Worm (Caenorhabditis elegans): ENCODE measurements around the gene JC8.7.

JC8.7 gene

ce11 chrIV:13231393-13231792 lies 15.7 kb upstream of the JC8.7 start:
- TF ChIP-seq sea-2 (GFP tag; IDR thresholded peaks at IDR 0.05) = no peak

ce11 chrIV:13236485-13236884 lies 10.6 kb upstream of the JC8.7 start, which contains the start of gene pwp-1:
pwp-1 (minus strand) TSS chrIV:13236585.
- TF ChIP-seq sea-2 (GFP tag; IDR thresholded peaks at IDR 0.05) (no peak), Y79H2A.3 (GFP tag; conservative IDR thresholded peaks at IDR 0.05) (no peak), somi-1 (GFP tag; optimal IDR thresholded peaks at IDR 0.05) (no peak), rpc-1 (optimal IDR thresholded peaks at IDR 0.05) (no peak), rpc-1 (tag; optimal IDR thresholded peaks at IDR 0.05) (no peak), hmg-1.2 (GFP tag; IDR thresholded peaks at IDR 0.05) (no peak), nhr-179 (tag; optimal IDR thresholded peaks at IDR 0.05) (no peak), hrde-1 (tag; optimal IDR thresholded peaks at IDR 0.05; ENCODE audit: borderline replicate concordance) (no peak), gei-17 (GFP tag; optimal IDR thresholded peaks at IDR 0.05) (no peak), rec-8 (tag; optimal IDR thresholded peaks at IDR 0.05) (no peak), ztf-18 (tag; optimal IDR thresholded peaks at IDR 0.05) (no peak), ceh-79 (tag; optimal IDR thresholded peaks at IDR 0.05) (no peak)

ce11 chrIV:13238943-13239861 lies 7.9 kb upstream of the JC8.7 start, which contains the start of gene tag-115:
tag-115 (minus strand) TSS chrIV:13239414.
- TF ChIP-seq egl-44 (GFP tag; IDR thresholded peaks at IDR 0.05) (no peak), rpc-1 (optimal IDR thresholded peaks at IDR 0.05) (no peak), rpc-1 (tag; optimal IDR thresholded peaks at IDR 0.05) (peak; percentile 62), lin-26 (GFP tag; IDR thresholded peaks at IDR 0.05) (peak; percentile 85), madf-3 (GFP tag; IDR thresholded peaks at IDR 0.05) (peak; percentile 70), lin-35 (GFP tag; optimal IDR thresholded peaks at IDR 0.05) (peak in 1 of 3 experiments; percentile 79), B0336.3 (GFP tag; IDR thresholded peaks at IDR 0.05) (peak; percentile 83), lir-1 (GFP tag; conservative IDR thresholded peaks at IDR 0.05) (no peak), die-1 (tag; optimal IDR thresholded peaks at IDR 0.05) (peak; percentile 63), aptf-2 (GFP tag; conservative IDR thresholded peaks at IDR 0.05) (no peak), lsl-1 (GFP tag; optimal IDR thresholded peaks at IDR 0.05) (peak; percentile 66), attf-6 (GFP tag; IDR thresholded peaks at IDR 0.05) (peak; percentile 91), snpc-1.3 (tag; optimal IDR thresholded peaks at IDR 0.05; ENCODE audit: insufficient read depth) (peak; percentile 94), hrde-1 (tag; optimal IDR thresholded peaks at IDR 0.05; ENCODE audit: borderline replicate concordance) (peak; percentile 98), tlf-1 (GFP tag; optimal IDR thresholded peaks at IDR 0.05) (peak; percentile 72), rcor-1 (GFP tag; IDR thresholded peaks at IDR 0.05) (peak; percentile 50), Y53G8AR.9 (GFP tag; conservative IDR thresholded peaks at IDR 0.05) (peak; percentile 53; the same call in 1 of the 2 replicates), nhr-90 (tag; optimal IDR thresholded peaks at IDR 0.05) (peak; percentile 1), F10E7.11 (tag; optimal IDR thresholded peaks at IDR 0.05) (peak; percentile 19), ceh-58 (GFP tag; IDR thresholded peaks at IDR 0.05) (peak; percentile 36; the same call in 1 of the 2 replicates), ZK185.1 (tag; optimal IDR thresholded peaks at IDR 0.05; ENCODE audit: poor library complexity, severe bottlenecking) (peak; percentile 60), tbx-9 (tag; optimal IDR thresholded peaks at IDR 0.05; ENCODE audit: borderline replicate concordance) (no peak), K11D2.4 (GFP tag; IDR thresholded peaks at IDR 0.05) (no peak), let-607 (tag; optimal IDR thresholded peaks at IDR 0.05) (peak in 1 of 2 experiments; percentile 69), F23B12.7 (tag; optimal IDR thresholded peaks at IDR 0.05; ENCODE audit: insufficient read depth) (peak; percentile 46), ceh-27 (GFP tag; optimal IDR thresholded peaks at IDR 0.05) (no peak), snpc-4 (GFP tag; optimal IDR thresholded peaks at IDR 0.05) (peak; percentile 83), snpc-4 (tag; optimal IDR thresholded peaks at IDR 0.05) (peak in 3 of 4 experiments; percentile 56 to 69 (median 64)), ztf-26 (tag; optimal IDR thresholded peaks at IDR 0.05) (no peak), hlh-12 (tag; optimal IDR thresholded peaks at IDR 0.05) (no peak), ekl-4 (GFP tag; IDR thresholded peaks at IDR 0.05) (peak; percentile 70), let-526 (GFP tag; IDR thresholded peaks at IDR 0.05) (no peak), fkh-3 (tag; optimal IDR thresholded peaks at IDR 0.05) (peak; percentile 49)
